Fruit fly (Drosophila melanogaster): ENCODE measurements around the gene lft.

Gene lft

dm6 chr2L:10413251-10414127, 49.2 kb downstream of the lft start, which contains the start of the genes CG5355 and Klp31E (continued):
- TF ChIP-seq Stat92E (GFP tag; optimal IDR thresholded peaks at IDR 0.05) (no peak), CG15696 (tag; optimal IDR thresholded peaks at IDR 0.05) (peak; percentile 70), CG12659 (GFP tag; optimal IDR thresholded peaks at IDR 0.05) (peak; percentile 83), CG12236 (GFP tag; optimal IDR thresholded peaks at IDR 0.05) (no peak), sd (tag; optimal IDR thresholded peaks at IDR 0.05) (no peak), CG30403 (GFP tag; optimal IDR thresholded peaks at IDR 0.05) (peak; percentile 79), shn (GFP tag; optimal IDR thresholded peaks at IDR 0.05) (peak; percentile 20), CG1832 (GFP tag; optimal IDR thresholded peaks at IDR 0.05) (no peak), Atf-2 (GFP tag; optimal IDR thresholded peaks at IDR 0.05) (peak; percentile 45), zen2 (GFP tag; IDR thresholded peaks at IDR 0.05; ENCODE audit: partially characterized antibody) (peak; percentile 63; the same call in 2 of the 3 replicates), emc (GFP tag; optimal IDR thresholded peaks at IDR 0.05) (no peak), ab (GFP tag; optimal IDR thresholded peaks at IDR 0.05) (no peak), Med (GFP tag) (peak; percentile 84), CG15479 (GFP tag; optimal IDR thresholded peaks at IDR 0.05) (no peak), CG12071 (GFP tag; optimal IDR thresholded peaks at IDR 0.05) (no peak), dmrt11E (tag; optimal IDR thresholded peaks at IDR 0.05) (peak; percentile 80), Lim3 (GFP tag; IDR thresholded peaks at IDR 0.05) (no peak), Atf6 (GFP tag; IDR thresholded peaks at IDR 0.05) (peak; percentile 62), gem (tag; optimal IDR thresholded peaks at IDR 0.05) (peak; percentile 86), CG30431 (GFP tag; optimal IDR thresholded peaks at IDR 0.05) (peak; percentile 26), HLH4C (GFP tag; IDR thresholded peaks at IDR 0.05; ENCODE audit: partially characterized antibody) (peak; percentile 65), E2f2 (GFP tag; IDR thresholded peaks at IDR 0.05) (no peak; the same call in 1 of the 2 replicates), E2f1 (GFP tag; IDR thresholded peaks at IDR 0.05) (no peak), trh (GFP tag; optimal IDR thresholded peaks at IDR 0.05) (peak; percentile 13), Dfd (GFP tag; optimal IDR thresholded peaks at IDR 0.05) (no peak), Spps (tag; optimal IDR thresholded peaks at IDR 0.05) (peak; percentile 27), D (optimal IDR thresholded peaks at IDR 0.05) (no peak), D (GFP tag; optimal IDR thresholded peaks at IDR 0.05) (peak; percentile 66), fu2 (GFP tag; optimal IDR thresholded peaks at IDR 0.05) (no peak), HLH3B (GFP tag; IDR thresholded peaks at IDR 0.05) (no peak), CG34376 (GFP tag; optimal IDR thresholded peaks at IDR 0.05) (no peak), dmrt99B (tag; optimal IDR thresholded peaks at IDR 0.05) (no peak), CG10959 (GFP tag; IDR thresholded peaks at IDR 0.05) (no peak), br (optimal IDR thresholded peaks at IDR 0.05) (no peak), vnd (GFP tag; IDR thresholded peaks at IDR 0.05; ENCODE audit: partially characterized antibody) (peak; percentile 65), dpn (GFP tag; optimal IDR thresholded peaks at IDR 0.05) (peak; percentile 37 to 41), Dip2 (GFP tag; IDR thresholded peaks at IDR 0.05) (no peak), fd102C (GFP tag; optimal IDR thresholded peaks at IDR 0.05) (no peak), CG6254 (GFP tag; optimal IDR thresholded peaks at IDR 0.05) (no peak), esg (GFP tag; conservative IDR thresholded peaks at IDR 0.05) (peak; percentile 58), CG9817 (tag; optimal IDR thresholded peaks at IDR 0.05) (peak; percentile 74), CG33213 (GFP tag; optimal IDR thresholded peaks at IDR 0.05) (peak; percentile 52), CG1792 (GFP tag; optimal IDR thresholded peaks at IDR 0.05) (peak; percentile 42), GATAe (GFP tag; conservative IDR thresholded peaks at IDR 0.05) (no peak), bcd (GFP tag; optimal IDR thresholded peaks at IDR 0.05) (peak; percentile 72), ewg (GFP tag; optimal IDR thresholded peaks at IDR 0.05) (peak; percentile 39), CG9932 (GFP tag; IDR thresholded peaks at IDR 0.05) (peak; percentile 60), Deaf1 (tag; optimal IDR thresholded peaks at IDR 0.05) (no peak), CG15514 (GFP tag; optimal IDR thresholded peaks at IDR 0.05) (peak; percentile 39)

Measured in whole organism, embryonic.